Fruit fly (Drosophila melanogaster) whole organism, prepupa: ENCODE data around the gene AIMP2.

Experiments
- CG34406 ChIP-seq: fragments of 200-800 bp; sonication (Bioruptor generic); optimal IDR thresholded peaks from 3 replicates; lab custom pipeline; 2016; ENCODE audit warnings: missing biosample characterization, missing genetic modification characterization
- CG6276 ChIP-seq: fragments of 200-800 bp; sonication (Bioruptor generic); optimal IDR thresholded peaks from 2 replicates; lab custom pipeline; 2017; ENCODE audit warnings: missing biosample characterization, mild to moderate bottlenecking, missing genetic modification characterization
- CG6854 ChIP-seq: fragments of 200-800 bp; sonication (Bioruptor generic); optimal IDR thresholded peaks from 2 replicates; lab custom pipeline; 2017; ENCODE audit warnings: missing biosample characterization, mild to moderate bottlenecking, missing genetic modification characterization
- CG7368 ChIP-seq: fragments of 200-800 bp; sonication (Bioruptor generic); optimal IDR thresholded peaks from 3 replicates; lab custom pipeline; 2016; ENCODE audit warnings: missing biosample characterization, missing genetic modification characterization
- achi ChIP-seq: fragments of 200-800 bp; sonication (Bioruptor generic); optimal IDR thresholded peaks from 3 replicates; lab custom pipeline; 2016; ENCODE audit warnings: missing biosample characterization, missing genetic modification characterization
- topi ChIP-seq: fragments of 200-800 bp; sonication (Bioruptor generic); optimal IDR thresholded peaks from 3 replicates; lab custom pipeline; 2016; ENCODE audit warnings: missing biosample characterization, missing genetic modification characterization

DNA sequence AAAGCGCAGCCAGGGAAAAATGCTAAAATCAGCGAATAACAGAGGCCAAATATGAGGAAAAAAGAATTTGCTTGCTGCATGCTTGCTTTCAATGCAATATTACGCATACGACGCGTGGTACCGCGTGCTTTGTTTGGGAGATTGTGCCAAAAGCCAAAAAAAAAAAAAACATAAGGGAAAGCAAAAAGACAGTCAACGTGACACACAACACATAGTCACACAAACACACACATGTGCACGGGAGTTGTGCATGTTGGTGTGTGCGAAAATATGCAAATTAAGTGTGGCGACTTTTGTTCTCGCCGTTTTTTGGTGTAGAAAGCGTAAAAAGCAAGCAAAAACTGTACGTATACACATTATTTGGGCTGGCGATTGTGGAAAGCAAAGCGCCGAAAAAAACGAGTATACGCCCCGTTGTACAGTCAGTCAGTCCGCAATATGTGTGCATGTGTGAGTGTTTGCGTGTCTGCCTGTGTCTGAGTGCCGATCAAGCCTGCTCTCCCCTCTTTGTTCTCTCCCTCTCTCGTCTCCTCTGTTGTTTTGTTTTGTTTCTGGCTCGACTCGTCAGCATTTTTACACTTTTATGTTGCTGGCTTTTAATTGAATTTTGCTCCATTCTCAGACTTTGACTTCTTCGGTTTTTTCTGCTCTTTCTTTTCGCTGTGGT lies 41.6 kb downstream of the AIMP2 start:
- TF ChIP-seq topi (GFP tag; lab: Kevin White, UChicago), result no peak
- no peak for TF ChIP-seq achi (GFP tag; lab: Kevin White, UChicago)
- no peak for TF ChIP-seq CG6854 (GFP tag; lab: Kevin White, UChicago)
- TF ChIP-seq CG34406, result no peak
- TF ChIP-seq CG6276 (GFP tag; lab: Kevin White, UChicago), result no peak
- TF ChIP-seq CG7368 (GFP tag; lab: Kevin White, UChicago), result no peak
